Fruit fly (Drosophila melanogaster): ENCODE results near the gene spartin.

Gene spartin

DNA sequence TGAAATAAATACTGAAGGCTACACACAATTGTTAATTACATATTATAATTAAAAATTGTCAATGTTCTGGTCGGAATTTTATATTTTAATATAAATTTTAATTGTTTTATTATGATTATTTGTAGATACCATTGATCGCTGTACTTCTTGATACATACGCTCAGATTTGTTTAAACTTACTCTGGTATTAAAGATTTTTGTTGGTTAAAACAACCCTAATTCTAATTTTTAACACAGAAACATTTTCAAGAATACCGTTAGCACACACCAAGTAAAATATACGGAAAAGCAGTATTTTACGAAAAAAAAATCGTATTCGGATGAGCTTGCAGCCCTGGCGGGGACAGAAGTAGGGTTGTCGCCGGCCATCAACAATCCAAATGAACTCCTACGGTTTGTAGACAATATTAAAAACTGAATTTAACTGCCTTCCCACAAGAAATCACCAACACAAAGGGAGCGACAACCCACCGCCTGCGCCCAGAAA, 12.9 kb upstream of the spartin start, which contains the start of the genes CG9775, MED31 and slx1 (continued):
- TF ChIP-seq CG17612 (GFP tag; IDR thresholded peaks at IDR 0.05) = peak; percentile 55; the same call in 1 of the 2 replicates
- peak; percentile 65 for TF ChIP-seq CG4328 (GFP tag; optimal IDR thresholded peaks at IDR 0.05)
- peak; percentile 72; the same call in 1 of the 2 replicates for TF ChIP-seq seq (GFP tag; IDR thresholded peaks at IDR 0.05)
- 0 out of 2 replicates have a peak, but pooled peaks have one; percentile 41 for TF ChIP-seq Awh (GFP tag; IDR thresholded peaks at IDR 0.05)
- TF ChIP-seq zf30C (GFP tag; optimal IDR thresholded peaks at IDR 0.05) = no peak
- TF ChIP-seq Dll (GFP tag; IDR thresholded peaks at IDR 0.05; ENCODE audit: partially characterized antibody) = no peak
- peak; percentile 45 for TF ChIP-seq BEAF-32 (GFP tag; optimal IDR thresholded peaks at IDR 0.05)
- peak; percentile 56 for TF ChIP-seq Ets65A (GFP tag)
- 0 out of 2 replicates have a peak, but pooled peaks have one; percentile 28 for TF ChIP-seq Scr (GFP tag; IDR thresholded peaks at IDR 0.05; ENCODE audit: partially characterized antibody)
- peak; percentile 86 for TF ChIP-seq CG2678 (tag; optimal IDR thresholded peaks at IDR 0.05)
- TF ChIP-seq hth (optimal IDR thresholded peaks at IDR 0.05) = no peak
- peak; percentile 65; the same call in 1 of the 2 replicates for TF ChIP-seq HLH3B (GFP tag; IDR thresholded peaks at IDR 0.05)

DNA sequence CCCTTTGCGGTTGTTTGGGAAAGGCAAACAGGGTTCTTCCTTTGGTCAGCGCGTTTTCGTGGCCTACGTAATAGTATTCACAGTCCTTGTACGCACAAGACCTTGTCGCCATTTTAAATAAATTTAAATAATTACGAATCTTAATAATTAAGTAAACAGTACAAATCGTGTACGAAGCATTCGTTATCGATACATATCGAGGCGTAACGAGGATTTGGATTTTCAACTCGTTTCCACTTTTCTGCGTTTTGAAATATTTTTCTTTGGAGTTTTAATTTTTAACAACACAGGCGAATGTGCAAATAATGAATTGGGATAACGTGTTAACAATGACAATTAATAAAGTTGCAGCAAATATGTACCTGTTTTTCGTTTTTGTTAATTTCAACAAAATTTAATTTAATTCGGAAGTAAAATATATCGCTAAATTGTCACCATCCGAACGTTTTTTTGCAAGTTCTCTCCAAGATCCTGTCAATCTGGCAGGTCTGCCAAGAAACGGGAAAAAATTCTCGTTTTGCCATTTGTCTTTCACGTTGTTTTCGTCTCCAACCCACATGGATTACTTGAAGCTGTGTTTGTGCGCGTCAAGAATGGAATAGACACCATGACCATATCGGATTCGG, 9.0 kb upstream of the spartin start, which contains the start of the genes Dlip2 and rpk:
TSS of gene Dlip2 (minus strand) at position 199 of the 626 bp plus-strand sequence.
TSS of gene rpk (plus strand) at position 525 of the 626 bp plus-strand sequence.
- TF ChIP-seq Neu2 (GFP tag; optimal IDR thresholded peaks at IDR 0.05; ENCODE audit: borderline replicate concordance) (no peak), CG16863 (GFP tag; optimal IDR thresholded peaks at IDR 0.05) (no peak), CG17829 (tag; optimal IDR thresholded peaks at IDR 0.05) (peak; percentile 45), gcm2 (GFP tag; optimal IDR thresholded peaks at IDR 0.05) (no peak), Sry-β (GFP tag; optimal IDR thresholded peaks at IDR 0.05) (peak; percentile 62), Dp (GFP tag; optimal IDR thresholded peaks at IDR 0.05) (peak; percentile 49), CG16813 (GFP tag; IDR thresholded peaks at IDR 0.05; ENCODE audit: partially characterized antibody) (peak; percentile 82), ash1 (GFP tag; optimal IDR thresholded peaks at IDR 0.05) (no peak), CG10147 (GFP tag; optimal IDR thresholded peaks at IDR 0.05) (no peak), wdn (GFP tag; IDR thresholded peaks at IDR 0.05) (no peak), CG15514 (GFP tag; optimal IDR thresholded peaks at IDR 0.05) (peak; percentile 19), CG6272 (GFP tag; IDR thresholded peaks at IDR 0.05) (no peak), CoRest (tag; optimal IDR thresholded peaks at IDR 0.05) (peak; percentile 31), Jarid2 (GFP tag; optimal IDR thresholded peaks at IDR 0.05) (no peak), vvl (GFP tag; IDR thresholded peaks at IDR 0.05) (peak; percentile 79), Sin3A (optimal IDR thresholded peaks at IDR 0.05) (peak; percentile 6), ssp (GFP tag; IDR thresholded peaks at IDR 0.05) (peak; percentile 58), eyg (GFP tag; optimal IDR thresholded peaks at IDR 0.05) (no peak), cato (GFP tag; optimal IDR thresholded peaks at IDR 0.05; ENCODE audit: borderline replicate concordance) (no peak), Dip3 (GFP tag; optimal IDR thresholded peaks at IDR 0.05) (no peak), sens (GFP tag) (peak; percentile 74), zen2 (GFP tag; IDR thresholded peaks at IDR 0.05; ENCODE audit: partially characterized antibody) (peak; percentile 88; the same call in 2 of the 3 replicates), MESR4 (GFP tag; optimal IDR thresholded peaks at IDR 0.05) (peak; percentile 31), CG30020 (tag; optimal IDR thresholded peaks at IDR 0.05) (peak; percentile 89), CG2116 (GFP tag; optimal IDR thresholded peaks at IDR 0.05) (peak; percentile 66), hb (GFP tag; IDR thresholded peaks at IDR 0.05; ENCODE audit: partially characterized antibody) (peak; percentile 79), CG12659 (GFP tag; optimal IDR thresholded peaks at IDR 0.05) (peak; percentile 12), CG4617 (GFP tag; optimal IDR thresholded peaks at IDR 0.05; ENCODE audit: borderline replicate concordance) (peak; percentile 38), Atf-2 (GFP tag; optimal IDR thresholded peaks at IDR 0.05) (no peak), CG30431 (GFP tag; optimal IDR thresholded peaks at IDR 0.05) (no peak), zen (tag; optimal IDR thresholded peaks at IDR 0.05) (peak; percentile 44), Dref (GFP tag; IDR thresholded peaks at IDR 0.05) (peak; percentile 72), CG34224 (GFP tag; IDR thresholded peaks at IDR 0.05; ENCODE audit: partially characterized antibody) (peak; percentile 93), CG11560 (tag; IDR thresholded peaks at IDR 0.05) (no peak), kah (GFP tag; optimal IDR thresholded peaks at IDR 0.05) (no peak), trem (tag; optimal IDR thresholded peaks at IDR 0.05) (peak; percentile 45)

Measured in whole organism, embryonic.